Worm (Caenorhabditis elegans): ENCODE results near the gene srb-18.

srb-18 gene

ce11 chrV:7495189-7495588 lies 19.9 kb upstream of the srb-18 start, which contains the start of gene srbc-11:
TSS of gene srbc-11 (minus strand) at chrV:7495289.
- TF ChIP-seq Y56A3A.18 (GFP tag; IDR thresholded peaks at IDR 0.05), result no peak
- TF ChIP-seq egl-18 (GFP tag; IDR thresholded peaks at IDR 0.05), result no peak

- TF ChIP-seq efl-1 (GFP tag; optimal IDR thresholded peaks at IDR 0.05), result no peak
- TF ChIP-seq ekl-4 (GFP tag; IDR thresholded peaks at IDR 0.05), result no peak
- no peak for TF ChIP-seq lin-35 (GFP tag; optimal IDR thresholded peaks at IDR 0.05)
- TF ChIP-seq F22D6.2 (tag; optimal IDR thresholded peaks at IDR 0.05), result no peak
- no peak for TF ChIP-seq ceh-58 (GFP tag; IDR thresholded peaks at IDR 0.05)
- no peak for TF ChIP-seq lir-1 (GFP tag; conservative IDR thresholded peaks at IDR 0.05)
- TF ChIP-seq dox-1 (GFP tag; IDR thresholded peaks at IDR 0.05), result no peak
- TF ChIP-seq him-1 (tag; optimal IDR thresholded peaks at IDR 0.05), result no peak
- TF ChIP-seq hmg-20 (GFP tag; IDR thresholded peaks at IDR 0.05), result no peak
- TF ChIP-seq F52B5.7 (tag; optimal IDR thresholded peaks at IDR 0.05), result no peak
- no peak for TF ChIP-seq sdz-38 (tag; optimal IDR thresholded peaks at IDR 0.05)
- no peak for TF ChIP-seq K11D2.4 (GFP tag; IDR thresholded peaks at IDR 0.05)
- TF ChIP-seq B0019.2 (GFP tag; conservative IDR thresholded peaks at IDR 0.05), result no peak
- TF ChIP-seq nhr-80 (tag; optimal IDR thresholded peaks at IDR 0.05), result no peak
- no peak for TF ChIP-seq K12H6.12 (tag; optimal IDR thresholded peaks at IDR 0.05)
- TF ChIP-seq B0261.1 (tag; optimal IDR thresholded peaks at IDR 0.05), result no peak
- TF ChIP-seq hlh-26 (GFP tag; conservative IDR thresholded peaks at IDR 0.05), result no peak
- no peak for TF ChIP-seq attf-5 (GFP tag; optimal IDR thresholded peaks at IDR 0.05)
Measured at ce11 chrV:7497440-7497839, 17.6 kb upstream of the srb-18 start, which contains the start of gene srh-79. TSS of gene srh-79 (plus strand) at chrV:7497740.

DNA sequence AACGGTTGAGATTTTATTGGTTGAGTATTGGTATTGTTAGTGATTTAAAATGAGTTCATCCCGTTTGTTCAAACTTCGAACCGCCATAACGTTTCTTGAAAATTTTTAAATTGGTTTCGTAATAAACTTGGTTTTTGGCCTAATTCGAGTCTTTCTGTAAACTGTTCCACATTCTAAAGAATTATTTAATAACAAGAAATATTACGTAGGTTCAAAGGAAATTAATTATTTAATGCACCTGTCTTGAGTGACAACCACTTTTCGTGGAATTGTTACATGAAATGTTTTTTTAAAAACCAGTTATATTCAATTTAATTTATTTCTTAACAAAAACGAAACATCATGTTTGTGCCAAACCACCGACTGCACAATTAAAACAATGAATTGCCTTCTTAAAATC lies 13.8 kb upstream of the srb-18 start:
- TF ChIP-seq ekl-4 (GFP tag; IDR thresholded peaks at IDR 0.05) (no peak), mcd-1 (GFP tag; IDR thresholded peaks at IDR 0.05) (no peak), Y53G8AR.9 (GFP tag; conservative IDR thresholded peaks at IDR 0.05) (no peak), hmg-20 (GFP tag; IDR thresholded peaks at IDR 0.05) (no peak), bed-1 (GFP tag; IDR thresholded peaks at IDR 0.05) (no peak), sptf-2 (GFP tag; optimal IDR thresholded peaks at IDR 0.05) (no peak), T07F8.4 (tag; optimal IDR thresholded peaks at IDR 0.05) (no peak), lin-54 (GFP tag; optimal IDR thresholded peaks at IDR 0.05) (no peak), ztf-6 (GFP tag; IDR thresholded peaks at IDR 0.05) (no peak), F57A8.1 (GFP tag; optimal IDR thresholded peaks at IDR 0.05) (no peak), ama-1 (optimal IDR thresholded peaks at IDR 0.05) (no peak), ama-1 (GFP tag; optimal IDR thresholded peaks at IDR 0.05) (no peak), hlh-12 (tag; optimal IDR thresholded peaks at IDR 0.05) (no peak), lin-26 (GFP tag; IDR thresholded peaks at IDR 0.05) (no peak), Y56A3A.18 (GFP tag; IDR thresholded peaks at IDR 0.05) (no peak), pha-4 (tag; optimal IDR thresholded peaks at IDR 0.05) (no peak), akir-1 (GFP tag; optimal IDR thresholded peaks at IDR 0.05) (no peak), ztf-26 (tag; optimal IDR thresholded peaks at IDR 0.05) (no peak), madf-8 (GFP tag; conservative IDR thresholded peaks at IDR 0.05) (no peak), efl-1 (GFP tag; optimal IDR thresholded peaks at IDR 0.05) (no peak), rcor-1 (GFP tag; IDR thresholded peaks at IDR 0.05) (no peak)

DNA sequence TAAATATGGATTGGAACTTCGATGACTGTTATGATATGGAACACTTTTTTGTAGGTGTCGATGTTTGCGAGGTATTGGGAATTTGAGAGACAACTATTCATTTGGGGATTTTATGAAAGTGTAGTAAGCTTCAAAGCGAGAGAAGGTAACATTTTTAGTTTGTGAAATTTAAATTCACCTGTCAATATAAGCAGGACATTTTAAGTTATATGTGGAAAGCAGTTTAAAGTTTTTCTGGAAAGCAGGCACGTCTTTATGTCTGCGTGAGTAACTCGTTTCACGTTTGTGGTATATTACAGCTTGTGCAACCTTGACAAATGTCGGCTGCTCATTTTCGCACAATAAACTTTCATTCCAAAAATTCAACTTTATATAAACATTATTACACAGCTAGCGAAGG lies 10.8 kb upstream of the srb-18 start, which contains the start of gene srh-229:
srh-229 (minus strand) TSS at position 101 of the 400 bp plus-strand sequence.
- TF ChIP-seq lsy-27 (tag; optimal IDR thresholded peaks at IDR 0.05; ENCODE audit: borderline replicate concordance, insufficient read depth), result no peak
- TF ChIP-seq K12H6.12 (tag; optimal IDR thresholded peaks at IDR 0.05), result no peak
- no peak for TF ChIP-seq F49E8.2 (tag; optimal IDR thresholded peaks at IDR 0.05; ENCODE audit: insufficient read depth)
- TF ChIP-seq F37B4.10 (GFP tag; IDR thresholded peaks at IDR 0.05), result no peak
- TF ChIP-seq ceh-27 (GFP tag; optimal IDR thresholded peaks at IDR 0.05), result no peak

Data from whole organism, young adult.